Fruit fly (Drosophila melanogaster): ENCODE results near the gene Ravus.

Ravus gene

dm6 chr3R:13264061-13264661 is at the start of gene Ravus (continued):
- TF ChIP-seq CG4854 (GFP tag; optimal IDR thresholded peaks at IDR 0.05) (peak; percentile 28), CG3995 (GFP tag; optimal IDR thresholded peaks at IDR 0.05) (peak; percentile 61), peb (GFP tag; IDR thresholded peaks at IDR 0.05) (no peak), CG34224 (GFP tag; IDR thresholded peaks at IDR 0.05; ENCODE audit: partially characterized antibody) (no peak), CG7928 (GFP tag; optimal IDR thresholded peaks at IDR 0.05) (no peak), CG9437 (GFP tag; optimal IDR thresholded peaks at IDR 0.05) (peak; percentile 34), Fer2 (tag; optimal IDR thresholded peaks at IDR 0.05) (peak; percentile 26), Antp (GFP tag; optimal IDR thresholded peaks at IDR 0.05) (peak; percentile 8), CG34376 (GFP tag; optimal IDR thresholded peaks at IDR 0.05) (no peak), CG17829 (tag; optimal IDR thresholded peaks at IDR 0.05) (peak; percentile 58), CG14050 (GFP tag; IDR thresholded peaks at IDR 0.05) (0 out of 3 replicates have a peak, but pooled peaks have one; percentile 12), CG14667 (GFP tag; IDR thresholded peaks at IDR 0.05) (peak; percentile 41; the same call in 1 of the 2 replicates), eyg (GFP tag; optimal IDR thresholded peaks at IDR 0.05) (no peak), fu2 (GFP tag; optimal IDR thresholded peaks at IDR 0.05) (peak; percentile 37), CG16863 (GFP tag; optimal IDR thresholded peaks at IDR 0.05) (no peak), knrl (GFP tag; IDR thresholded peaks at IDR 0.05; ENCODE audit: partially characterized antibody) (peak; percentile 45; the same call in 1 of the 3 replicates), vvl (GFP tag; IDR thresholded peaks at IDR 0.05) (0 out of 2 replicates have a peak, but pooled peaks have one; percentile 19), otp (GFP tag; IDR thresholded peaks at IDR 0.05) (no peak), CG13775 (GFP tag; optimal IDR thresholded peaks at IDR 0.05) (peak; percentile 54), CG12769 (tag; optimal IDR thresholded peaks at IDR 0.05) (no peak), CG43689 (GFP tag; IDR thresholded peaks at IDR 0.05) (no peak), CG10267 (tag; optimal IDR thresholded peaks at IDR 0.05) (peak; percentile 61), CG5245 (GFP tag; optimal IDR thresholded peaks at IDR 0.05) (no peak), CG2875 (GFP tag; optimal IDR thresholded peaks at IDR 0.05) (no peak), lov (optimal IDR thresholded peaks at IDR 0.05) (no peak), lov (GFP tag; IDR thresholded peaks at IDR 0.05) (no peak), sd (tag; optimal IDR thresholded peaks at IDR 0.05) (no peak), HLH3B (GFP tag; IDR thresholded peaks at IDR 0.05) (no peak; the same call in 1 of the 2 replicates), ham (GFP tag; IDR thresholded peaks at IDR 0.05) (no peak), abd-A (tag; optimal IDR thresholded peaks at IDR 0.05) (no peak), CG10959 (GFP tag; IDR thresholded peaks at IDR 0.05) (no peak), onecut (GFP tag; IDR thresholded peaks at IDR 0.05) (no peak), Sry-β (GFP tag; optimal IDR thresholded peaks at IDR 0.05) (no peak), CG11723 (GFP tag; optimal IDR thresholded peaks at IDR 0.05) (no peak), CG9932 (GFP tag; IDR thresholded peaks at IDR 0.05) (peak; percentile 67), trh (GFP tag; optimal IDR thresholded peaks at IDR 0.05) (no peak), CG2199 (GFP tag; IDR thresholded peaks at IDR 0.05) (no peak), Lpt (GFP tag; optimal IDR thresholded peaks at IDR 0.05) (no peak), p53 (GFP tag; optimal IDR thresholded peaks at IDR 0.05) (no peak), Dbx (GFP tag; IDR thresholded peaks at IDR 0.05) (peak; percentile 49; the same call in 2 of the 3 replicates), gt (GFP tag; IDR thresholded peaks at IDR 0.05) (no peak), gce (GFP tag; IDR thresholded peaks at IDR 0.05) (no peak), ftz-f1 (GFP tag; optimal IDR thresholded peaks at IDR 0.05) (peak; percentile 26), CG31388 (GFP tag; optimal IDR thresholded peaks at IDR 0.05) (no peak), crp (GFP tag; optimal IDR thresholded peaks at IDR 0.05) (peak in 1 of 2 experiments; percentile 35), HmgD (GFP tag; optimal IDR thresholded peaks at IDR 0.05) (peak; percentile 52), odd (GFP tag; optimal IDR thresholded peaks at IDR 0.05) (no peak), Atf3 (GFP tag; optimal IDR thresholded peaks at IDR 0.05) (no peak), CG8089 (GFP tag; optimal IDR thresholded peaks at IDR 0.05) (no peak), shn (GFP tag; optimal IDR thresholded peaks at IDR 0.05) (peak; percentile 18), Kr (GFP tag; optimal IDR thresholded peaks at IDR 0.05) (no peak)
